Fruit fly (Drosophila melanogaster): ENCODE results near the gene CG32069.

CG32069 gene

dm6 chr3L:11085810-11086209 lies 23.4 kb upstream of the CG32069 start (continued):
- TF ChIP-seq Hr51 (GFP tag; optimal IDR thresholded peaks at IDR 0.05): no peak
- TF ChIP-seq CG34376 (GFP tag; optimal IDR thresholded peaks at IDR 0.05): peak; percentile 42
- TF ChIP-seq Pdp1 (GFP tag; optimal IDR thresholded peaks at IDR 0.05): peak in 1 of 2 experiments; percentile 38
- TF ChIP-seq en (GFP tag; optimal IDR thresholded peaks at IDR 0.05): no peak
- no peak for TF ChIP-seq Max (GFP tag; optimal IDR thresholded peaks at IDR 0.05)
- TF ChIP-seq sd (tag; optimal IDR thresholded peaks at IDR 0.05): peak; percentile 75
- TF ChIP-seq eve (GFP tag; optimal IDR thresholded peaks at IDR 0.05): peak in 1 of 2 experiments; percentile 26
- no peak for TF ChIP-seq CG17912 (GFP tag; optimal IDR thresholded peaks at IDR 0.05)
- TF ChIP-seq wek (GFP tag; optimal IDR thresholded peaks at IDR 0.05): peak; percentile 28
- peak; percentile 54 for TF ChIP-seq Med (GFP tag)
- TF ChIP-seq CG14965 (GFP tag; optimal IDR thresholded peaks at IDR 0.05; ENCODE audit: borderline replicate concordance): no peak
- no peak for TF ChIP-seq NC2α (GFP tag; optimal IDR thresholded peaks at IDR 0.05)
- no peak for TF ChIP-seq CG15269 (tag; optimal IDR thresholded peaks at IDR 0.05)
- 0 out of 3 replicates have a peak, but pooled peaks have one; percentile 30 for TF ChIP-seq CG34422 (GFP tag; IDR thresholded peaks at IDR 0.05)
- TF ChIP-seq CG16815 (GFP tag; optimal IDR thresholded peaks at IDR 0.05): no peak
- TF ChIP-seq Fer3 (tag; optimal IDR thresholded peaks at IDR 0.05): no peak
- TF ChIP-seq Fer1 (GFP tag; optimal IDR thresholded peaks at IDR 0.05): peak; percentile 43
- TF ChIP-seq CG10959 (GFP tag; IDR thresholded peaks at IDR 0.05): no peak
- TF ChIP-seq CG8290 (GFP tag; optimal IDR thresholded peaks at IDR 0.05): no peak
- TF ChIP-seq CG8290 (tag; optimal IDR thresholded peaks at IDR 0.05): peak in 1 of 2 experiments; percentile 53
- peak; percentile 99 for TF ChIP-seq Hey (tag; optimal IDR thresholded peaks at IDR 0.05)
- peak; percentile 80 for TF ChIP-seq twi (tag; optimal IDR thresholded peaks at IDR 0.05)
- TF ChIP-seq grau (tag; optimal IDR thresholded peaks at IDR 0.05): peak; percentile 0
- no peak for TF ChIP-seq CG18599 (GFP tag; optimal IDR thresholded peaks at IDR 0.05)
- no peak for TF ChIP-seq CG17186 (GFP tag; optimal IDR thresholded peaks at IDR 0.05)
- no peak for TF ChIP-seq CG10209 (GFP tag; optimal IDR thresholded peaks at IDR 0.05)
- TF ChIP-seq CG7745 (tag; optimal IDR thresholded peaks at IDR 0.05): peak; percentile 37
- no peak for TF ChIP-seq CG11093 (GFP tag; IDR thresholded peaks at IDR 0.05)
- 0 out of 3 replicates have a peak, but pooled peaks have one; percentile 31 for TF ChIP-seq so (GFP tag; IDR thresholded peaks at IDR 0.05)
- TF ChIP-seq CG6689 (GFP tag; IDR thresholded peaks at IDR 0.05): peak; percentile 54; the same call in 1 of the 2 replicates
- no peak for TF ChIP-seq CG10654 (GFP tag; optimal IDR thresholded peaks at IDR 0.05)
- no peak for TF ChIP-seq Nf-YC (tag; optimal IDR thresholded peaks at IDR 0.05)
- TF ChIP-seq unc-4 (GFP tag; IDR thresholded peaks at IDR 0.05; ENCODE audit: partially characterized antibody): no peak
- TF ChIP-seq CG15479 (GFP tag; optimal IDR thresholded peaks at IDR 0.05): peak; percentile 48
- no peak for TF ChIP-seq sens-2 (GFP tag; IDR thresholded peaks at IDR 0.05)
- TF ChIP-seq pros (GFP tag; optimal IDR thresholded peaks at IDR 0.05): peak; percentile 7
- peak; percentile 74 for TF ChIP-seq D19B (GFP tag; optimal IDR thresholded peaks at IDR 0.05)
- TF ChIP-seq Camta (GFP tag; optimal IDR thresholded peaks at IDR 0.05): no peak
- TF ChIP-seq CG8944 (GFP tag; optimal IDR thresholded peaks at IDR 0.05): no peak
- TF ChIP-seq CG30431 (GFP tag; optimal IDR thresholded peaks at IDR 0.05): no peak
- TF ChIP-seq lab (GFP tag; optimal IDR thresholded peaks at IDR 0.05): peak; percentile 28
- TF ChIP-seq prd (optimal IDR thresholded peaks at IDR 0.05): no peak
- TF ChIP-seq prd (GFP tag; IDR thresholded peaks at IDR 0.05): no peak
- TF ChIP-seq sens (GFP tag): peak; percentile 59
- peak; percentile 41 for TF ChIP-seq CG6813 (GFP tag; optimal IDR thresholded peaks at IDR 0.05)
- 0 out of 2 replicates have a peak, but pooled peaks have one; percentile 11 for TF ChIP-seq CG17328 (GFP tag; IDR thresholded peaks at IDR 0.05)
- no peak for TF ChIP-seq ab (GFP tag; optimal IDR thresholded peaks at IDR 0.05)
- TF ChIP-seq exex (tag; optimal IDR thresholded peaks at IDR 0.05): peak; percentile 54
- TF ChIP-seq Asciz (GFP tag; optimal IDR thresholded peaks at IDR 0.05): peak; percentile 26
- peak; percentile 98 for TF ChIP-seq cwo (GFP tag; optimal IDR thresholded peaks at IDR 0.05)
